Fruit fly (Drosophila melanogaster): Measurements from ENCODE around the gene LanA.

The LanA gene

DNA sequence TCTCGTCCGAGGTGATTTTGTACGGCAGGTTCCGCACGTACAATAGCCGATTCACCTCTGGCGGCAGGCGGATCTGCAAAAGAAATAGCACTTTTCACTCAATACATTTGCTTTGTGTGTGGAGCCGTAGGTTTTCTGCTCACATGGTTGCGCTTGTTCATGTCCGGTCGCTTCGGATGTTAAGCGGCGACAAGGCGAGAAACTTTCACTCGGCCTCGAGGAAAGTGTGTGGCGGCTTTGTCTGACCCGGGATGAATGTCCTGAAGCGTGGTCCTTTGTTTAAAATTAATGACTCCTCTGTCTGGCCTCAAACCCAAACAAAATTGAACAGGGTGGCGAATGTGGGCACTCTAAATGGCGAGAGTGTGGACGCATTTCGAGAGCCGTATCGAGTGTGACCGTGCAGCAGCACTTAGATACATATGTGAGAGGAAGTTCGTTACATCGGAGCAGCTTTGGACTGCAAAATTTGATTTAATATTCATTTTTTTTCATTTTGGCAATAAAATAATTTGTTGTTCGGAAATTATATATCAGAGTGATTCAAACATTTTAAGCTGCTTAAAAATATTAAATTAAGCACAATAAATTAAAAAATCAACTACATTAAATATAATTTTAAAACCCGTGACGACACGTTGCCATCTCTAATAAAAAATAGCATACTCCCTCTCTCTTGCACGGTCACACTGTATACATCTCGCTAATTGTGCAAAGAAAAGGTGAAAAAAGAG, 24.8 kb downstream of the LanA start, which contains the start of the genes Sf3b6 and Tnpo (continued):
- peak; percentile 86 for TF ChIP-seq ind (GFP tag; optimal IDR thresholded peaks at IDR 0.05)
- no peak for TF ChIP-seq CG17568 (GFP tag; optimal IDR thresholded peaks at IDR 0.05)
- no peak for TF ChIP-seq CG3407 (GFP tag; optimal IDR thresholded peaks at IDR 0.05)
- TF ChIP-seq Camta (GFP tag; optimal IDR thresholded peaks at IDR 0.05): peak; percentile 69
- peak; percentile 2 for TF ChIP-seq CG7987 (GFP tag; optimal IDR thresholded peaks at IDR 0.05)
- TF ChIP-seq dmrt11E (tag; optimal IDR thresholded peaks at IDR 0.05): peak; percentile 86
- peak; percentile 15 for TF ChIP-seq da (GFP tag; optimal IDR thresholded peaks at IDR 0.05)
- no peak for TF ChIP-seq sima (GFP tag; optimal IDR thresholded peaks at IDR 0.05)
- no peak for TF ChIP-seq Neu2 (GFP tag; optimal IDR thresholded peaks at IDR 0.05; ENCODE audit: borderline replicate concordance)
- TF ChIP-seq Dp (GFP tag; optimal IDR thresholded peaks at IDR 0.05): peak; percentile 21
- peak; percentile 80 for TF ChIP-seq CG10267 (tag; optimal IDR thresholded peaks at IDR 0.05)
- peak; percentile 70 for TF ChIP-seq fu2 (GFP tag; optimal IDR thresholded peaks at IDR 0.05)
- TF ChIP-seq inv (GFP tag; IDR thresholded peaks at IDR 0.05; ENCODE audit: partially characterized antibody): peak; percentile 48; the same call in 1 of the 2 replicates
- TF ChIP-seq chif (GFP tag; optimal IDR thresholded peaks at IDR 0.05): peak; percentile 49 to 74
- peak; percentile 85 for TF ChIP-seq sug (tag; optimal IDR thresholded peaks at IDR 0.05)
- TF ChIP-seq ara (GFP tag; IDR thresholded peaks at IDR 0.05): peak; percentile 69
- peak; percentile 91 for TF ChIP-seq CG3995 (GFP tag; optimal IDR thresholded peaks at IDR 0.05)
- no peak for TF ChIP-seq CG10321 (GFP tag; IDR thresholded peaks at IDR 0.05)
- peak; percentile 89 for TF ChIP-seq CG15696 (tag; optimal IDR thresholded peaks at IDR 0.05)
- peak; percentile 40; the same call in 1 of the 3 replicates for TF ChIP-seq CG2889 (GFP tag; IDR thresholded peaks at IDR 0.05)
- TF ChIP-seq ken (GFP tag; IDR thresholded peaks at IDR 0.05): peak; percentile 85
- no peak for TF ChIP-seq bowl (GFP tag; IDR thresholded peaks at IDR 0.05)
- peak; percentile 79 for TF ChIP-seq MBD-R2 (GFP tag; IDR thresholded peaks at IDR 0.05)
- peak; percentile 81 for TF ChIP-seq Oli (tag; optimal IDR thresholded peaks at IDR 0.05)
- TF ChIP-seq kah (GFP tag; optimal IDR thresholded peaks at IDR 0.05): peak; percentile 30
- TF ChIP-seq Gsc (GFP tag; IDR thresholded peaks at IDR 0.05): no peak; the same call in 1 of the 2 replicates
- TF ChIP-seq trh (GFP tag; optimal IDR thresholded peaks at IDR 0.05): peak; percentile 58
- TF ChIP-seq Mes4 (GFP tag; optimal IDR thresholded peaks at IDR 0.05): peak; percentile 63
- peak; percentile 60 for TF ChIP-seq Myb (GFP tag; optimal IDR thresholded peaks at IDR 0.05)
- peak; percentile 90 for TF ChIP-seq Xbp1 (GFP tag; optimal IDR thresholded peaks at IDR 0.05)
- TF ChIP-seq HmgZ (tag; optimal IDR thresholded peaks at IDR 0.05): peak; percentile 66
- TF ChIP-seq CG10431 (GFP tag; optimal IDR thresholded peaks at IDR 0.05): peak; percentile 58
- TF ChIP-seq jumu (GFP tag; optimal IDR thresholded peaks at IDR 0.05): peak; percentile 66
- peak; percentile 88 for TF ChIP-seq CG6272 (GFP tag; IDR thresholded peaks at IDR 0.05)
- 0 out of 2 replicates have a peak, but pooled peaks have one; percentile 12 for TF ChIP-seq CG43689 (GFP tag; IDR thresholded peaks at IDR 0.05)
- peak; percentile 56; the same call in 1 of the 2 replicates for TF ChIP-seq chm (GFP tag; IDR thresholded peaks at IDR 0.05)
- peak; percentile 79 for TF ChIP-seq ssp (GFP tag; IDR thresholded peaks at IDR 0.05)
- peak; percentile 82 for TF ChIP-seq CG7357 (GFP tag; IDR thresholded peaks at IDR 0.05)
- peak; percentile 93 for TF ChIP-seq CoRest (tag; optimal IDR thresholded peaks at IDR 0.05)
- peak; percentile 85 for TF ChIP-seq Meics (GFP tag; optimal IDR thresholded peaks at IDR 0.05)
- TF ChIP-seq CG2678 (tag; optimal IDR thresholded peaks at IDR 0.05): no peak
- peak; percentile 64 for TF ChIP-seq CG18764 (GFP tag; optimal IDR thresholded peaks at IDR 0.05)
- no peak for TF ChIP-seq ERR (GFP tag; optimal IDR thresholded peaks at IDR 0.05)
- peak; percentile 75 for TF ChIP-seq Bteb2 (GFP tag; optimal IDR thresholded peaks at IDR 0.05)
- TF ChIP-seq h (optimal IDR thresholded peaks at IDR 0.05): no peak
- peak; percentile 70 for TF ChIP-seq Sry-β (GFP tag; optimal IDR thresholded peaks at IDR 0.05)
- peak; percentile 70 for TF ChIP-seq Fer1 (GFP tag; optimal IDR thresholded peaks at IDR 0.05)
- peak; percentile 78 for TF ChIP-seq pnt (GFP tag; optimal IDR thresholded peaks at IDR 0.05)
- peak; percentile 9 for TF ChIP-seq HmgD (GFP tag; optimal IDR thresholded peaks at IDR 0.05)
- TF ChIP-seq hkb (optimal IDR thresholded peaks at IDR 0.05): no peak
- TF ChIP-seq hkb (GFP tag; IDR thresholded peaks at IDR 0.05): peak; percentile 72
